Fruit fly (Drosophila melanogaster) whole organism, prepupa: ENCODE measurements around the gene TwdlJ.

Experiments
- Blimp-1 ChIP-seq: fragments of 200-800 bp; sonication (Bioruptor generic); optimal IDR thresholded peaks from 3 replicates; lab custom pipeline; 2017; ENCODE audit warnings: missing biosample characterization, missing genetic modification characterization, mild to moderate bottlenecking, moderate library complexity, missing genetic modification reagents
- CG10669 ChIP-seq: fragments of 200-800 bp; sonication (Bioruptor generic); optimal IDR thresholded peaks from 3 replicates; lab custom pipeline; 2018; ENCODE audit warnings: missing biosample characterization, mild to moderate bottlenecking, missing genetic modification characterization, moderate library complexity
- CG11294 ChIP-seq: fragments of 200-800 bp; sonication (Bioruptor generic); IDR thresholded peaks from 2 replicates; pipeline ENCODE4 v1.3.6; 2022; ENCODE audit warnings: missing biosample characterization, missing genetic modification characterization
- CG11902 ChIP-seq: fragments of 200-800 bp; sonication (Bioruptor generic); optimal IDR thresholded peaks from 3 replicates; lab custom pipeline; 2016; ENCODE audit warnings: missing biosample characterization, missing genetic modification characterization
- CG15336 ChIP-seq: fragments of 200-800 bp; sonication (Bioruptor generic); IDR thresholded peaks from 2 replicates; pipeline ENCODE4 v1.3.6; 2022; ENCODE audit warnings: missing biosample characterization, missing genetic modification characterization
- CG3032 ChIP-seq: fragments of 200-800 bp; optimal IDR thresholded peaks from 2 replicates; lab custom pipeline; 2019; ENCODE audit warnings: missing biosample characterization, mild to moderate bottlenecking, missing genetic modification characterization, moderate library complexity
- CG31627 ChIP-seq: fragments of 200-800 bp; sonication (Bioruptor generic); optimal IDR thresholded peaks from 3 replicates; lab custom pipeline; 2016; ENCODE audit warnings: missing biosample characterization, missing genetic modification characterization
- CG32006 ChIP-seq: fragments of 200-800 bp; sonication (Bioruptor generic); optimal IDR thresholded peaks from 3 replicates; lab custom pipeline; 2017; ENCODE audit warnings: missing biosample characterization, mild to moderate bottlenecking, missing genetic modification characterization
- CG3919 ChIP-seq: fragments of 200-800 bp; sonication (Bioruptor generic); optimal IDR thresholded peaks from 3 replicates; lab custom pipeline; 2016; ENCODE audit warnings: missing biosample characterization, missing genetic modification characterization
- CG4318 ChIP-seq: fragments of 200-800 bp; sonication (Bioruptor generic); optimal IDR thresholded peaks from 3 replicates; lab custom pipeline; 2017; ENCODE audit warnings: missing biosample characterization, mild to moderate bottlenecking, missing genetic modification characterization
- CG6163 ChIP-seq: fragments of 200-800 bp; sonication (Bioruptor generic); IDR thresholded peaks from 3 replicates; pipeline ENCODE4 v1.3.6; 2022; ENCODE audit warnings: missing biosample characterization, missing genetic modification characterization
- CG6276 ChIP-seq: fragments of 200-800 bp; sonication (Bioruptor generic); optimal IDR thresholded peaks from 2 replicates; lab custom pipeline; 2017; ENCODE audit warnings: missing biosample characterization, mild to moderate bottlenecking, missing genetic modification characterization
- CG6854 ChIP-seq: fragments of 200-800 bp; sonication (Bioruptor generic); optimal IDR thresholded peaks from 2 replicates; lab custom pipeline; 2017; ENCODE audit warnings: missing biosample characterization, mild to moderate bottlenecking, missing genetic modification characterization
- CG8119 ChIP-seq: fragments of 200-800 bp; sonication (Bioruptor generic); IDR thresholded peaks from 3 replicates; pipeline ENCODE4 v1.3.6; 2022; ENCODE audit warnings: missing biosample characterization, missing genetic modification characterization
- Eip93F ChIP-seq: fragments of 200-800 bp; sonication (Bioruptor generic); optimal IDR thresholded peaks from 2 replicates; lab custom pipeline; 2016; ENCODE audit warnings: missing biosample characterization, mild to moderate bottlenecking, missing genetic modification characterization
- Ets21C ChIP-seq: fragments of 200-800 bp; sonication (Bioruptor generic); optimal IDR thresholded peaks from 3 replicates; lab custom pipeline; 2016; ENCODE audit warnings: missing biosample characterization, missing genetic modification characterization
- Gug ChIP-seq: fragments of 200-800 bp; sonication (Bioruptor generic); IDR thresholded peaks from 2 replicates; pipeline ENCODE4 v1.3.6; 2022; ENCODE audit warnings: missing biosample characterization, missing genetic modification characterization
- Hr39 ChIP-seq: fragments of 200-800 bp; sonication (Bioruptor generic); optimal IDR thresholded peaks from 2 replicates; lab custom pipeline; 2016; ENCODE audit warnings: missing biosample characterization, missing genetic modification characterization
- Hr4 ChIP-seq: fragments of 200-800 bp; sonication (Bioruptor generic); optimal IDR thresholded peaks from 3 replicates; lab custom pipeline; 2016; ENCODE audit warnings: missing biosample characterization, missing genetic modification characterization
- Lpt ChIP-seq: fragments of 200-800 bp; sonication (Bioruptor generic); optimal IDR thresholded peaks from 3 replicates; lab custom pipeline; 2016; ENCODE audit warnings: missing biosample characterization, missing genetic modification characterization
- Met ChIP-seq: fragments of 200-800 bp; sonication (Bioruptor generic); optimal IDR thresholded peaks from 3 replicates; lab custom pipeline; 2016; ENCODE audit warnings: missing biosample characterization, missing genetic modification characterization
- OdsH ChIP-seq: fragments of 200-800 bp; sonication (Bioruptor generic); optimal IDR thresholded peaks from 3 replicates; lab custom pipeline; 2016; ENCODE audit warnings: missing biosample characterization, missing genetic modification characterization
- Smox ChIP-seq: fragments of 200-800 bp; sonication (Bioruptor generic); optimal IDR thresholded peaks from 3 replicates; lab custom pipeline; 2016; ENCODE audit warnings: missing biosample characterization, missing genetic modification characterization
- Sox15 ChIP-seq: fragments of 200-800 bp; sonication (Bioruptor generic); optimal IDR thresholded peaks from 3 replicates; lab custom pipeline; 2016; ENCODE audit warnings: missing biosample characterization, missing genetic modification characterization
- achi ChIP-seq: fragments of 200-800 bp; sonication (Bioruptor generic); optimal IDR thresholded peaks from 3 replicates; lab custom pipeline; 2016; ENCODE audit warnings: missing biosample characterization, missing genetic modification characterization
- dac ChIP-seq: fragments of 200-800 bp; sonication (Bioruptor generic); optimal IDR thresholded peaks from 2 replicates; lab custom pipeline; 2017; ENCODE audit warnings: missing biosample characterization, mild to moderate bottlenecking, missing genetic modification characterization
- dsx ChIP-seq: fragments of 200-800 bp; optimal IDR thresholded peaks from 3 replicates; lab custom pipeline; 2019; ENCODE audit warnings: missing biosample characterization, mild to moderate bottlenecking, missing genetic modification characterization, moderate library complexity; ENCODE audit not compliant: poor library complexity, severe bottlenecking
- eg ChIP-seq: fragments of 200-800 bp; sonication (Bioruptor generic); IDR thresholded peaks from 3 replicates; pipeline ENCODE4 v1.3.6; 2022; ENCODE audit warnings: missing biosample characterization, missing genetic modification characterization
- esn ChIP-seq: fragments of 200-800 bp; sonication (Bioruptor generic); optimal IDR thresholded peaks from 2 replicates; lab custom pipeline; 2016; ENCODE audit warnings: missing biosample characterization, mild to moderate bottlenecking, missing genetic modification characterization, moderate library complexity
- fd59A ChIP-seq: fragments of 200-800 bp; sonication (Bioruptor generic); optimal IDR thresholded peaks from 2 replicates; lab custom pipeline; 2017; ENCODE audit warnings: missing biosample characterization, mild to moderate bottlenecking, missing genetic modification characterization, missing genetic modification reagents
- salr ChIP-seq, 2 experiments: fragments of 200-800 bp; sonication (Bioruptor generic); optimal IDR thresholded peaks; 3 replicates each; lab custom pipeline; 2016 to 2018; ENCODE audit warnings: missing biosample characterization in 2 of 2, missing genetic modification characterization in 2 of 2, mild to moderate bottlenecking in 1 of 2
- spab ChIP-seq: fragments of 200-800 bp; sonication (Bioruptor generic); optimal IDR thresholded peaks from 2 replicates; lab custom pipeline; 2017; ENCODE audit warnings: missing biosample characterization, mild to moderate bottlenecking, missing genetic modification characterization, missing genetic modification reagents
- vri ChIP-seq: fragments of 200-800 bp; sonication (Bioruptor generic); optimal IDR thresholded peaks from 3 replicates; lab custom pipeline; 2016; ENCODE audit warnings: missing biosample characterization, mild to moderate bottlenecking, missing genetic modification characterization

Gene TwdlJ

dm6 chr3R:26606498-26606897 is 23.2 kb upstream of the TwdlJ start:
- TF ChIP-seq CG6276 (GFP tag; lab: Kevin White, UChicago) (no peak), Hr39 (GFP tag; lab: Kevin White, UChicago) (no peak), Lpt (GFP tag; lab: Kevin White, UChicago) (no peak), CG3032 (tag; lab: Kevin White, UChicago) (no peak), Eip93F (no peak)
- TF ChIP-seq, all 60 proteins: peak for 0

- no peak for TF ChIP-seq CG6854 (GFP tag; lab: Kevin White, UChicago)
- no peak for TF ChIP-seq Ets21C (GFP tag; lab: Kevin White, UChicago)
- TF ChIP-seq dsx (GFP tag; lab: Kevin White, UChicago) = no peak
- no peak for TF ChIP-seq CG6163 (GFP tag; lab: Robert Waterston, UW)
- no peak for TF ChIP-seq CG10669
- TF ChIP-seq Sox15 (GFP tag; lab: Kevin White, UChicago) = no peak
- no peak for TF ChIP-seq Smox (GFP tag; lab: Kevin White, UChicago)
- TF ChIP-seq CG11294 (GFP tag; lab: Robert Waterston, UW) = no peak
- TF ChIP-seq achi (GFP tag; lab: Kevin White, UChicago) = no peak
- TF ChIP-seq CG15336 (GFP tag; lab: Robert Waterston, UW) = no peak
- no peak for TF ChIP-seq CG32006 (GFP tag; lab: Kevin White, UChicago)
- TF ChIP-seq Hr39 (GFP tag; lab: Kevin White, UChicago) = no peak
- no peak for TF ChIP-seq esn (GFP tag; lab: Kevin White, UChicago)
Observed at dm6 chr3R:26615428-26615827, 14.3 kb upstream of the TwdlJ start.

- TF ChIP-seq CG11902 = no peak
- TF ChIP-seq Hr4 (GFP tag; lab: Kevin White, UChicago) = no peak
- no peak for TF ChIP-seq CG8119 (GFP tag; lab: Robert Waterston, UW)
- no peak for TF ChIP-seq dac
- TF ChIP-seq Gug (GFP tag; lab: Robert Waterston, UW) = no peak
- TF ChIP-seq Blimp-1 = no peak
- TF ChIP-seq salr (GFP tag; optimal IDR thresholded peaks at IDR 0.05; lab: Kevin White, UChicago) = no peak
- no peak for TF ChIP-seq vri (GFP tag; lab: Kevin White, UChicago)
- TF ChIP-seq CG31627 = no peak
Observed at dm6 chr3R:26618818-26619217, 10.9 kb upstream of the TwdlJ start, which contains the start of gene TwdlM. Gene TwdlM (plus strand): TSS chr3R:26619118.

- TF ChIP-seq OdsH (no peak), eg (GFP tag; lab: Robert Waterston, UW) (no peak), CG31627 (no peak), CG3919 (no peak), spab (GFP tag; lab: Kevin White, UChicago) (no peak)
Observed at dm6 chr3R:26621314-26621813, 8.4 kb upstream of the TwdlJ start, which contains the start of gene TwdlP. Gene TwdlP (minus strand): TSS chr3R:26621364.

dm6 chr3R:26623493-26623956 is 6.2 kb upstream of the TwdlJ start, which contains the start of gene TwdlB:
Gene TwdlB (minus strand): TSS chr3R:26623543.
- TF ChIP-seq CG31627 (no peak), Met (no peak), CG6276 (GFP tag; lab: Kevin White, UChicago) (no peak), fd59A (GFP tag; lab: Kevin White, UChicago) (no peak), CG4318 (no peak), Gug (GFP tag; lab: Robert Waterston, UW) (no peak), achi (GFP tag; lab: Kevin White, UChicago) (no peak), CG10669 (no peak)
